Fruit fly (Drosophila melanogaster) whole organism, embryonic: ENCODE results near the gene CG44005.
A peak's percentile ranks its signal among the peaks of the same experiment; 100 is the strongest.

Experiments used
- CG10366 ChIP-seq: fragments of 200-800 bp; sonication (Bioruptor generic); IDR thresholded peaks from 2 replicates; pipeline ENCODE4 v1.3.6; 2022; ENCODE audit warnings: missing biosample characterization, missing genetic modification characterization
- CG10462 ChIP-seq: fragments of 200-800 bp; sonication (Bioruptor generic); optimal IDR thresholded peaks from 2 replicates; lab custom pipeline; 2016; ENCODE audit warnings: missing biosample characterization, missing genetic modification characterization
- CG10654 ChIP-seq: fragments of 200-800 bp; sonication (Bioruptor generic); optimal IDR thresholded peaks from 2 replicates; lab custom pipeline; 2016; ENCODE audit warnings: missing biosample characterization, missing genetic modification characterization
- CG11504 ChIP-seq: fragments of 200-800 bp; sonication (Bioruptor generic); optimal IDR thresholded peaks from 3 replicates; lab custom pipeline; 2019; ENCODE audit warnings: missing biosample characterization, mild to moderate bottlenecking, missing genetic modification characterization, moderate library complexity
- CG12769 ChIP-seq: fragments of 200-800 bp; sonication (Bioruptor generic); optimal IDR thresholded peaks from 2 replicates; lab custom pipeline; 2019; ENCODE audit warnings: missing biosample characterization, mild to moderate bottlenecking, missing genetic modification characterization, moderate library complexity
- CG14710 ChIP-seq: fragments of 200-800 bp; sonication (Bioruptor generic); optimal IDR thresholded peaks from 3 replicates; lab custom pipeline; 2019; ENCODE audit warnings: missing biosample characterization, mild to moderate bottlenecking, missing genetic modification characterization, moderate library complexity
- CG15269 ChIP-seq: fragments of 200-800 bp; sonication (Bioruptor generic); optimal IDR thresholded peaks from 2 replicates; lab custom pipeline; 2018; ENCODE audit warnings: missing biosample characterization, mild to moderate bottlenecking, missing genetic modification characterization, moderate library complexity
- CG15696 ChIP-seq: fragments of 200-800 bp; sonication (Bioruptor generic); optimal IDR thresholded peaks from 2 replicates; lab custom pipeline; 2019; ENCODE audit warnings: missing biosample characterization, mild to moderate bottlenecking, missing genetic modification characterization, moderate library complexity
- CG16815 ChIP-seq: fragments of 200-800 bp; sonication (Bioruptor generic); optimal IDR thresholded peaks from 3 replicates; lab custom pipeline; 2017; ENCODE audit warnings: missing biosample characterization, mild to moderate bottlenecking, missing genetic modification characterization
- CG17612 ChIP-seq: fragments of 200-800 bp; sonication (Bioruptor generic); IDR thresholded peaks from 2 replicates; pipeline ENCODE4 v1.3.6; 2022; ENCODE audit warnings: missing biosample characterization, missing genetic modification characterization
- CG1792 ChIP-seq: fragments of 200-800 bp; sonication (Bioruptor generic); optimal IDR thresholded peaks from 2 replicates; lab custom pipeline; 2016; ENCODE audit warnings: missing biosample characterization, missing genetic modification characterization
- CG18599 ChIP-seq: fragments of 200-800 bp; sonication (Bioruptor generic); optimal IDR thresholded peaks from 3 replicates; lab custom pipeline; 2017; ENCODE audit warnings: missing biosample characterization, missing genetic modification characterization, mild to moderate bottlenecking, moderate library complexity, missing genetic modification reagents
- CG18619 ChIP-seq: fragments of 200-800 bp; sonication (Bioruptor generic); optimal IDR thresholded peaks from 3 replicates; lab custom pipeline; 2017; ENCODE audit warnings: missing biosample characterization, mild to moderate bottlenecking, missing genetic modification characterization
- CG2712 ChIP-seq: fragments of 200-800 bp; optimal IDR thresholded peaks from 3 replicates; lab custom pipeline; 2019; ENCODE audit warnings: missing biosample characterization, mild to moderate bottlenecking, missing genetic modification characterization, moderate library complexity
- CG2889 ChIP-seq: fragments of 200-800 bp; sonication (Bioruptor generic); IDR thresholded peaks from 3 replicates; pipeline ENCODE4 v1.3.6; 2022; ENCODE audit warnings: missing biosample characterization, missing genetic modification characterization
- CG30020 ChIP-seq: fragments of 200-800 bp; optimal IDR thresholded peaks from 2 replicates; lab custom pipeline; 2019; ENCODE audit warnings: missing biosample characterization, mild to moderate bottlenecking, missing genetic modification characterization, moderate library complexity
- CG4282 ChIP-seq: fragments of 200-800 bp; sonication (Bioruptor generic); optimal IDR thresholded peaks from 2 replicates; lab custom pipeline; 2016; ENCODE audit warnings: missing biosample characterization, missing genetic modification characterization
- CG4854 ChIP-seq: fragments of 200-800 bp; sonication (Bioruptor generic); optimal IDR thresholded peaks from 2 replicates; lab custom pipeline; 2016; ENCODE audit warnings: missing biosample characterization, missing genetic modification characterization, inconsistent platforms
- CG6813 ChIP-seq: fragments of 200-800 bp; sonication (Bioruptor generic); optimal IDR thresholded peaks from 2 replicates; lab custom pipeline; 2017; ENCODE audit warnings: missing biosample characterization, missing genetic modification characterization, mild to moderate bottlenecking, moderate library complexity, missing genetic modification reagents
- CG7745 ChIP-seq: fragments of 200-800 bp; sonication (Bioruptor generic); optimal IDR thresholded peaks from 2 replicates; lab custom pipeline; 2018; ENCODE audit warnings: missing biosample characterization, mild to moderate bottlenecking, missing genetic modification characterization, moderate library complexity
- CG7987 ChIP-seq: fragments of 200-800 bp; sonication (Bioruptor generic); optimal IDR thresholded peaks from 2 replicates; lab custom pipeline; 2018; ENCODE audit warnings: missing biosample characterization, mild to moderate bottlenecking, missing genetic modification characterization, moderate library complexity
- CG9817 ChIP-seq: fragments of 200-800 bp; sonication (Bioruptor generic); optimal IDR thresholded peaks from 2 replicates; lab custom pipeline; 2018; ENCODE audit warnings: missing biosample characterization, mild to moderate bottlenecking, missing genetic modification characterization, moderate library complexity
- Camta ChIP-seq: fragments of 200-800 bp; sonication (Bioruptor generic); optimal IDR thresholded peaks from 2 replicates; lab custom pipeline; 2016; ENCODE audit warnings: missing biosample characterization, missing genetic modification characterization
- D19B ChIP-seq: fragments of 200-800 bp; sonication (Bioruptor generic); optimal IDR thresholded peaks from 2 replicates; lab custom pipeline; 2017; ENCODE audit warnings: missing biosample characterization, mild to moderate bottlenecking, missing genetic modification characterization
- Dll ChIP-seq: fragments of 200-800 bp; sonication (Bioruptor generic); IDR thresholded peaks from 4 replicates; pipeline ENCODE4 v1.3.6; 2022; ENCODE audit warnings: missing biosample characterization, missing genetic modification characterization; ENCODE audit not compliant: partially characterized antibody
- Dp ChIP-seq: fragments of 200-800 bp; sonication (Bioruptor generic); optimal IDR thresholded peaks from 2 replicates; lab custom pipeline; 2018; ENCODE audit warnings: missing biosample characterization, mild to moderate bottlenecking, missing genetic modification characterization, moderate library complexity
- Dref ChIP-seq: fragments of 200-800 bp; sonication (Bioruptor generic); IDR thresholded peaks from 2 replicates; pipeline ENCODE4 v1.3.6; 2022; ENCODE audit warnings: missing biosample characterization, missing genetic modification characterization
- E2f2 ChIP-seq: fragments of 200-800 bp; sonication (Bioruptor generic); IDR thresholded peaks from 2 replicates; pipeline ENCODE4 v1.3.6; 2022; ENCODE audit warnings: missing biosample characterization, missing genetic modification characterization
- Fer1 ChIP-seq: fragments of 200-800 bp; sonication (Bioruptor generic); optimal IDR thresholded peaks from 2 replicates; lab custom pipeline; 2017; ENCODE audit warnings: missing biosample characterization, mild to moderate bottlenecking, missing genetic modification characterization
- H2.0 ChIP-seq: fragments of 200-800 bp; sonication (Bioruptor generic); IDR thresholded peaks from 2 replicates; pipeline ENCODE4 v1.3.6; 2022; ENCODE audit warnings: missing biosample characterization, missing genetic modification characterization
- HLH54F ChIP-seq: fragments of 200-800 bp; sonication (Bioruptor generic); optimal IDR thresholded peaks from 3 replicates; lab custom pipeline; 2016; ENCODE audit warnings: missing biosample characterization, missing genetic modification characterization
- Hey ChIP-seq: fragments of 200-800 bp; sonication (Bioruptor generic); optimal IDR thresholded peaks from 3 replicates; lab custom pipeline; 2018; ENCODE audit warnings: missing biosample characterization, mild to moderate bottlenecking, missing genetic modification characterization
- Nf-YC ChIP-seq: fragments of 200-800 bp; optimal IDR thresholded peaks from 3 replicates; lab custom pipeline; 2019; ENCODE audit warnings: missing biosample characterization, mild to moderate bottlenecking, missing genetic modification characterization, moderate library complexity
- Rx ChIP-seq: fragments of 200-800 bp; sonication (Bioruptor generic); IDR thresholded peaks from 2 replicates; pipeline ENCODE4 v1.3.6; 2022; ENCODE audit warnings: missing biosample characterization, missing genetic modification characterization
- al ChIP-seq: fragments of 200-800 bp; sonication (Bioruptor generic); IDR thresholded peaks from 2 replicates; pipeline ENCODE4 v1.3.6; 2022; ENCODE audit warnings: missing biosample characterization, missing genetic modification characterization
- ap ChIP-seq: fragments of 200-800 bp; sonication (Bioruptor generic); IDR thresholded peaks from 2 replicates; pipeline ENCODE4 v1.3.6; 2022; ENCODE audit warnings: missing biosample characterization, missing genetic modification characterization
- corto ChIP-seq: fragments of 200-800 bp; sonication (Bioruptor generic); optimal IDR thresholded peaks from 2 replicates; lab custom pipeline; 2016; ENCODE audit warnings: missing biosample characterization, mild to moderate bottlenecking, missing genetic modification characterization, moderate library complexity
- fd3F ChIP-seq: fragments of 200-800 bp; sonication (Bioruptor generic); optimal IDR thresholded peaks from 2 replicates; lab custom pipeline; 2018; ENCODE audit warnings: missing biosample characterization, mild to moderate bottlenecking, missing genetic modification characterization, moderate library complexity
- gcm ChIP-seq: fragments of 200-800 bp; sonication (Bioruptor generic); optimal IDR thresholded peaks from 2 replicates; lab custom pipeline; 2019; ENCODE audit warnings: missing biosample characterization, mild to moderate bottlenecking, missing genetic modification characterization, moderate library complexity
- hbn ChIP-seq: fragments of 200-800 bp; sonication (Bioruptor generic); IDR thresholded peaks from 2 replicates; pipeline ENCODE4 v1.3.6; 2022; ENCODE audit warnings: missing biosample characterization, missing genetic modification characterization; ENCODE audit not compliant: partially characterized antibody
- nerfin-1 ChIP-seq: fragments of 200-800 bp; sonication (Bioruptor generic); optimal IDR thresholded peaks from 3 replicates; lab custom pipeline; 2019; ENCODE audit warnings: missing biosample characterization, mild to moderate bottlenecking, missing genetic modification characterization, moderate library complexity
- nom ChIP-seq: fragments of 200-800 bp; sonication (Bioruptor generic); optimal IDR thresholded peaks from 2 replicates; lab custom pipeline; 2017; ENCODE audit warnings: missing biosample characterization, missing genetic modification characterization, mild to moderate bottlenecking, moderate library complexity, missing genetic modification reagents
- p53 ChIP-seq: fragments of 200-800 bp; sonication (Bioruptor generic); optimal IDR thresholded peaks from 2 replicates; lab custom pipeline; 2016; ENCODE audit warnings: missing biosample characterization, missing genetic modification characterization
- sisA ChIP-seq: fragments of 200-800 bp; sonication (Bioruptor generic); IDR thresholded peaks from 2 replicates; pipeline ENCODE4 v1.3.6; 2022; ENCODE audit warnings: missing biosample characterization, missing genetic modification characterization
- slou ChIP-seq: fragments of 200-800 bp; sonication (Bioruptor generic); optimal IDR thresholded peaks from 3 replicates; lab custom pipeline; 2016; ENCODE audit warnings: missing biosample characterization, missing genetic modification characterization
- twi ChIP-seq: fragments of 200-800 bp; optimal IDR thresholded peaks from 2 replicates; lab custom pipeline; 2019; ENCODE audit warnings: missing biosample characterization, mild to moderate bottlenecking, missing genetic modification characterization, moderate library complexity

The CG44005 gene

DNA sequence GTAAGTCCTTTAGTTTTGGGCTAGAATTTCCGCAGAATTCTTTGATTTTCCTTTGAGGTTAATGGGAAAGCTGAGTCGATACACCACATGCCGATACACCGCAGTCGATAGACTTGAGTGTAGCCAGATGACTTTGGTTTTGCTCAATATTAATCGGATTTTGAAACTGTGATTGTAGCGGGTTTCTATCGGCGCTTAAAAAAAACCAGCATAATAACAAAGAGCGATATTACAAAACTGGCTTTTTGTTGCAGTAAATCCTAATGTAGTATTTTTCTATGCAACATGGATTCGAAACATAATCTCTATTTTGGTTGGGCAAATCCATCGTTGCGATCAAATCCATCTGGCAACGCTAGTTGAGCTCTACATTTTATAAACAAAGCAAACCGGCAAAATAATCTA lies 37.5 kb upstream of the CG44005 start, which contains the start of the genes Polr3D and mus304 (continued):
- TF ChIP-seq CG18599 (GFP tag; lab: Kevin White, UChicago): peak; percentile 10
- no peak for TF ChIP-seq CG6813
- TF ChIP-seq hbn (GFP tag; lab: Robert Waterston, UW): peak; percentile 36; the same call in 1 of the 2 replicates
- TF ChIP-seq CG14710 (tag; lab: Kevin White, UChicago): peak; percentile 59
- TF ChIP-seq CG15696 (tag; lab: Kevin White, UChicago): peak; percentile 18
- no peak for TF ChIP-seq ap (GFP tag; lab: Robert Waterston, UW)
- no peak for TF ChIP-seq fd3F
- TF ChIP-seq E2f2 (GFP tag; lab: Robert Waterston, UW): peak; percentile 92
- no peak for TF ChIP-seq CG10462 (GFP tag; lab: Kevin White, UChicago)
- no peak for TF ChIP-seq CG15269 (tag; lab: Kevin White, UChicago)
- TF ChIP-seq Nf-YC (tag; lab: Kevin White, UChicago): peak; percentile 42
- no peak for TF ChIP-seq sisA (GFP tag; lab: Robert Waterston, UW)
- TF ChIP-seq al: no peak
- TF ChIP-seq CG1792 (GFP tag; lab: Kevin White, UChicago): no peak
- peak; percentile 85 for TF ChIP-seq Dp (GFP tag; lab: Kevin White, UChicago)
- no peak for TF ChIP-seq nom (GFP tag; lab: Kevin White, UChicago)

DNA sequence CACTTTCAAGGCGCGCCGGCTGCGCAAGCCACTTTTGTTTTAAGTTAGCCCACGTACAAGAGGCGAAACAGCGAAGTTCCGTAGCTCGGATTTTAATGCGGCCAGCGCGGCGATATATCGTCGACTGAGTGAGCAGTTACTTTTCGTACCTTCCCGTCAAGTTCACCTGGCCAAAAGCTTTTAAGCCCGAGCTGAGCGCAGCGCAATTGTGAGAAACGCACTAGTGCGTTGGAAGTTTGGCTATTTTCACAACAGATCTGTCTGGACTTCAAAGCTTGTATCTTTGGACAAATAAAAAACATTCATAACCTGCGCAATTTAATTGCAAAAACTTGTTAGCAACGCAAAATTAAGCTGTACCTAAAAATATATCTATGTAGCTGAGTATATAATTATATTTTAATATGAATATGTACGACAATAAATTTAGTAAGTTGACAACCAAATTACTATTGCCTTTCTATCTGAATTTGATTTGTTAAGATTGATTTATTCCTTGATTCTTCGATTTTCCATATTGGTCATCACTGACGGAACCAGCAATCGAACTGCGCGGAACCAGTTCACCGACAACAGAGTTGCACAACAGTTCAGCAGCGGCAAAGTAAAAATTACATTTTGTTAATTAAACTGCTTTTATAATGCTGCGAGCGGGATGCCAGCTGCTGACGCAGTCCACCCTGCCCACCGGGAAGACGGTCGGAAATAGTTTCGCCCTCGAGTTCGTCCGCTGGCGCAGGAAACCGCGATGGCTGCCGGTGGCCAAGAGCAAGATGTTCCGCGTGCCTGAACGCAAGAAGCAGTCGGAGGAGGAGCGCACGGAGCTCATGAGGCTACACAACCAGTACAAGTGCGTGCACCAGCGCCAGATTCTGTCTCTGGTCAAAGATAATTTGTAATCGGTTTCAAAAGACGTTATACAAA lies 34.4 kb upstream of the CG44005 start, which contains the start of the genes CG13698 and mRpS26:
CG13698 (minus strand) TSS at position 129 of the 924 bp plus-strand sequence.
mRpS26 (plus strand) TSS at position 559 of the 924 bp plus-strand sequence.
- TF ChIP-seq CG2889 (GFP tag; lab: Robert Waterston, UW): no peak
- peak; percentile 35; the same call in 1 of the 2 replicates for TF ChIP-seq H2.0 (GFP tag; lab: Robert Waterston, UW)
- peak; percentile 53 for TF ChIP-seq CG16815 (GFP tag; lab: Kevin White, UChicago)
- TF ChIP-seq CG10462 (GFP tag; lab: Kevin White, UChicago): peak; percentile 9
- TF ChIP-seq E2f2 (GFP tag; lab: Robert Waterston, UW): peak; percentile 56; the same call in 1 of the 2 replicates
- no peak; the same call in 1 of the 2 replicates for TF ChIP-seq Rx
- TF ChIP-seq slou (GFP tag; lab: Kevin White, UChicago): peak; percentile 19
- peak; percentile 68 for TF ChIP-seq CG12769 (tag; lab: Kevin White, UChicago)
- peak; percentile 55 for TF ChIP-seq CG10654 (GFP tag; lab: Kevin White, UChicago)
- TF ChIP-seq gcm (GFP tag; lab: Kevin White, UChicago): peak; percentile 57
- TF ChIP-seq Camta (GFP tag; lab: Kevin White, UChicago): no peak
- no peak for TF ChIP-seq p53
- peak; percentile 14 for TF ChIP-seq CG7987
- TF ChIP-seq CG2712 (tag; lab: Kevin White, UChicago): peak; percentile 75
- TF ChIP-seq CG18619: peak; percentile 62
- TF ChIP-seq HLH54F: peak; percentile 42
- peak; percentile 46 for TF ChIP-seq CG30020 (tag; lab: Kevin White, UChicago)
- no peak for TF ChIP-seq corto
- no peak for TF ChIP-seq CG17612 (GFP tag; lab: Robert Waterston, UW)
- peak; percentile 47 for TF ChIP-seq nerfin-1 (tag; lab: Kevin White, UChicago)
- TF ChIP-seq CG9817 (tag; lab: Kevin White, UChicago): peak; percentile 77
- no peak; the same call in 3 of the 4 replicates for TF ChIP-seq Dll
- no peak for TF ChIP-seq CG7745 (tag; lab: Kevin White, UChicago)
- peak; percentile 56 for TF ChIP-seq twi
- no peak for TF ChIP-seq CG4854
- peak; percentile 49; the same call in 1 of the 2 replicates for TF ChIP-seq CG10366 (GFP tag; lab: Robert Waterston, UW)
- no peak for TF ChIP-seq Hey (tag; lab: Kevin White, UChicago)
- TF ChIP-seq sisA (GFP tag; lab: Robert Waterston, UW): peak; percentile 49
- peak; percentile 77 for TF ChIP-seq CG11504
- TF ChIP-seq D19B (GFP tag; lab: Kevin White, UChicago): peak; percentile 58
- TF ChIP-seq CG4282: no peak
- TF ChIP-seq Fer1 (GFP tag; lab: Kevin White, UChicago): peak; percentile 71
- no peak for TF ChIP-seq Dref (GFP tag; lab: Robert Waterston, UW)
